Worm (Caenorhabditis elegans) whole organism, young adult: ENCODE results near the gene grl-21.

Source experiments
- F39B2.1 ChIP-seq: fragments of 200-800 bp; sonication (Bioruptor generic); IDR thresholded peaks from 2 replicates; pipeline ENCODE4 v1.3.6; 2022; ENCODE audit warnings: missing genetic modification reagents, missing genetic modification characterization, missing compliant biosample characterization
- F57A8.1 ChIP-seq: fragments of 200-800 bp; sonication (Bioruptor generic); optimal IDR thresholded peaks from 2 replicates; lab custom pipeline; 2018; ENCODE audit warnings: mild to moderate bottlenecking, missing genetic modification characterization, moderate library complexity, missing compliant biosample characterization
- K11D2.4 ChIP-seq: fragments of 200-800 bp; sonication (Bioruptor generic); IDR thresholded peaks from 2 replicates; pipeline ENCODE4 v1.3.6; 2022; ENCODE audit warnings: missing genetic modification reagents, missing genetic modification characterization, missing compliant biosample characterization
- T26A5.8 ChIP-seq: sonication (generic microtip); optimal IDR thresholded peaks from 2 replicates; lab custom pipeline; 2016; ENCODE audit warnings: missing genetic modification characterization, missing compliant biosample characterization
- Y53F4B.3 ChIP-seq: fragments of 200-800 bp; sonication (Bioruptor generic); IDR thresholded peaks from 2 replicates; pipeline ENCODE4 v1.3.6; 2022; ENCODE audit warnings: missing genetic modification reagents, missing genetic modification characterization, missing compliant biosample characterization
- Y53G8AR.9 ChIP-seq: fragments of 200-800 bp; sonication (Bioruptor generic); conservative IDR thresholded peaks from 2 replicates; pipeline ENCODE4 v1.3.6; 2022; ENCODE audit warnings: missing genetic modification reagents, missing genetic modification characterization, missing compliant biosample characterization
- Y79H2A.3 ChIP-seq: fragments of 200-800 bp; sonication (Bioruptor generic); conservative IDR thresholded peaks from 2 replicates; pipeline ENCODE4 v1.3.6; 2022; ENCODE audit warnings: missing genetic modification reagents, missing genetic modification characterization, missing compliant biosample characterization
- ama-1 ChIP-seq, 3 experiments: fragments of 150-350 bp in 1 of 3; sonication (generic microtip) in 2 of 3; optimal IDR thresholded peaks; 2 replicates each; lab custom pipeline; 2014 to 2018; ENCODE audit warnings: missing biosample characterization in 2 of 3, missing genetic modification characterization in 2 of 3, missing genetic modification reagents in 2 of 3
- attf-6 ChIP-seq: fragments of 200-800 bp; sonication (Bioruptor generic); IDR thresholded peaks from 2 replicates; pipeline ENCODE4 v1.3.6; 2022; ENCODE audit warnings: missing genetic modification reagents, missing genetic modification characterization, missing compliant biosample characterization
- ccch-3 ChIP-seq: fragments of 200-800 bp; sonication (Bioruptor generic); optimal IDR thresholded peaks from 2 replicates; lab custom pipeline; 2018; ENCODE audit warnings: mild to moderate bottlenecking, missing genetic modification characterization, missing compliant biosample characterization
- ceh-91 ChIP-seq: fragments of 200-800 bp; sonication (Bioruptor generic); IDR thresholded peaks from 2 replicates; pipeline ENCODE4 v1.3.6; 2022; ENCODE audit warnings: missing genetic modification reagents, missing genetic modification characterization, missing compliant biosample characterization
- chd-7 ChIP-seq: sonication (generic microtip); optimal IDR thresholded peaks from 2 replicates; lab custom pipeline; 2016; ENCODE audit warnings: mild to moderate bottlenecking, missing genetic modification characterization, moderate library complexity, missing compliant biosample characterization
- die-1 ChIP-seq: sonication (generic microtip); optimal IDR thresholded peaks from 2 replicates; lab custom pipeline; 2016; ENCODE audit warnings: missing genotype, mild to moderate bottlenecking, missing genetic modification characterization, missing compliant biosample characterization
- dpl-1 ChIP-seq: fragments of 150-350 bp; optimal IDR thresholded peaks from 2 replicates; lab custom pipeline; 2014; ENCODE audit warnings: missing biosample characterization, missing genetic modification reagents, missing genetic modification characterization
- hlh-12 ChIP-seq: sonication (generic microtip); optimal IDR thresholded peaks from 2 replicates; lab custom pipeline; 2016; ENCODE audit warnings: missing genetic modification characterization, missing compliant biosample characterization
- hlh-26 ChIP-seq: fragments of 200-800 bp; sonication (Bioruptor generic); conservative IDR thresholded peaks from 2 replicates; pipeline ENCODE4 v1.3.6; 2022; ENCODE audit warnings: missing genetic modification reagents, missing genetic modification characterization, missing compliant biosample characterization
- hrde-1 ChIP-seq: sonication (generic microtip); optimal IDR thresholded peaks from 2 replicates; lab custom pipeline; 2016; ENCODE audit warnings: missing genetic modification characterization, mild to moderate bottlenecking, missing compliant biosample characterization, moderate library complexity, missing genotype, missing genetic modification reagents, borderline replicate concordance
- lin-40 ChIP-seq: sonication (generic microtip); optimal IDR thresholded peaks from 2 replicates; lab custom pipeline; 2016; ENCODE audit warnings: missing genetic modification characterization, mild to moderate bottlenecking, missing compliant biosample characterization, missing genotype, missing genetic modification reagents
- lin-54 ChIP-seq: fragments of 200-800 bp; sonication (Bioruptor generic); optimal IDR thresholded peaks from 2 replicates; lab custom pipeline; 2018; ENCODE audit warnings: mild to moderate bottlenecking, missing genetic modification characterization, missing compliant biosample characterization
- lir-1 ChIP-seq: fragments of 200-800 bp; sonication (Bioruptor generic); conservative IDR thresholded peaks from 2 replicates; pipeline ENCODE4 v1.3.6; 2022; ENCODE audit warnings: missing genetic modification reagents, missing genetic modification characterization, missing compliant biosample characterization
- madf-3 ChIP-seq: fragments of 200-800 bp; sonication (Bioruptor generic); IDR thresholded peaks from 2 replicates; pipeline ENCODE4 v1.3.6; 2022; ENCODE audit warnings: missing genetic modification reagents, missing genetic modification characterization, missing compliant biosample characterization
- madf-6 ChIP-seq: fragments of 200-800 bp; sonication (Bioruptor generic); IDR thresholded peaks from 2 replicates; pipeline ENCODE4 v1.3.6; 2022; ENCODE audit warnings: missing genetic modification reagents, missing genetic modification characterization, missing compliant biosample characterization
- madf-8 ChIP-seq: fragments of 200-800 bp; sonication (Bioruptor generic); conservative IDR thresholded peaks from 2 replicates; pipeline ENCODE4 v1.3.6; 2022; ENCODE audit warnings: missing genetic modification reagents, missing genetic modification characterization, missing compliant biosample characterization
- mes-4 ChIP-seq: sonication (generic microtip); optimal IDR thresholded peaks from 2 replicates; lab custom pipeline; 2016; ENCODE audit warnings: missing genotype, missing genetic modification characterization, missing compliant biosample characterization
- nfyb-1 ChIP-seq: fragments of 200-800 bp; sonication (Bioruptor generic); IDR thresholded peaks from 2 replicates; pipeline ENCODE4 v1.3.6; 2022; ENCODE audit warnings: missing genetic modification reagents, missing genetic modification characterization, missing compliant biosample characterization
- nhr-27 ChIP-seq: fragments of 200-800 bp; sonication (Bioruptor generic); optimal IDR thresholded peaks from 2 replicates; lab custom pipeline; 2018; ENCODE audit warnings: mild to moderate bottlenecking, missing genetic modification characterization, moderate library complexity, missing compliant biosample characterization
- nhr-90 ChIP-seq: sonication (generic microtip); optimal IDR thresholded peaks from 2 replicates; lab custom pipeline; 2016; ENCODE audit warnings: missing genotype, mild to moderate bottlenecking, missing genetic modification characterization, missing compliant biosample characterization
- sdz-38 ChIP-seq: sonication (generic microtip); optimal IDR thresholded peaks from 2 replicates; lab custom pipeline; 2016; ENCODE audit warnings: missing genotype, missing genetic modification characterization, missing compliant biosample characterization
- snpc-1.1 ChIP-seq: sonication (generic microtip); optimal IDR thresholded peaks from 2 replicates; lab custom pipeline; 2017; ENCODE audit warnings: missing genetic modification characterization, mild to moderate bottlenecking, missing compliant biosample characterization, antibody characterized with exemption, moderate library complexity, missing genotype, missing genetic modification reagents; ENCODE audit not compliant: insufficient read depth
- snpc-3.4 ChIP-seq: sonication (generic microtip); optimal IDR thresholded peaks from 2 replicates; lab custom pipeline; 2017; ENCODE audit warnings: missing genetic modification characterization, mild to moderate bottlenecking, missing compliant biosample characterization, antibody characterized with exemption, moderate library complexity, missing genotype, missing genetic modification reagents
- unc-130 ChIP-seq: sonication (generic microtip); optimal IDR thresholded peaks from 2 replicates; lab custom pipeline; 2016; ENCODE audit warnings: missing genetic modification reagents, missing genetic modification characterization, missing compliant biosample characterization
- unc-62 ChIP-seq: fragments of 150-350 bp; optimal IDR thresholded peaks from 2 replicates; lab custom pipeline; 2014; ENCODE audit warnings: missing biosample characterization, missing genetic modification reagents, missing genetic modification characterization
- zfh-2 ChIP-seq: fragments of 200-800 bp; sonication (Bioruptor generic); conservative IDR thresholded peaks from 2 replicates; pipeline ENCODE4 v1.3.6; 2022; ENCODE audit warnings: missing genetic modification reagents, missing genetic modification characterization, missing compliant biosample characterization
- ztf-25 ChIP-seq: fragments of 200-800 bp; sonication (Bioruptor generic); IDR thresholded peaks from 2 replicates; pipeline ENCODE4 v1.3.6; 2022; ENCODE audit warnings: missing genetic modification reagents, missing genetic modification characterization, missing compliant biosample characterization
- ztf-28 ChIP-seq: fragments of 200-800 bp; sonication (Bioruptor generic); IDR thresholded peaks from 2 replicates; pipeline ENCODE4 v1.3.6; 2022; ENCODE audit warnings: missing genetic modification reagents, missing genetic modification characterization, missing compliant biosample characterization
- ztf-3 ChIP-seq: fragments of 200-800 bp; sonication (Bioruptor generic); optimal IDR thresholded peaks from 2 replicates; lab custom pipeline; 2018; ENCODE audit warnings: mild to moderate bottlenecking, missing genetic modification characterization, missing compliant biosample characterization

The grl-21 gene

DNA sequence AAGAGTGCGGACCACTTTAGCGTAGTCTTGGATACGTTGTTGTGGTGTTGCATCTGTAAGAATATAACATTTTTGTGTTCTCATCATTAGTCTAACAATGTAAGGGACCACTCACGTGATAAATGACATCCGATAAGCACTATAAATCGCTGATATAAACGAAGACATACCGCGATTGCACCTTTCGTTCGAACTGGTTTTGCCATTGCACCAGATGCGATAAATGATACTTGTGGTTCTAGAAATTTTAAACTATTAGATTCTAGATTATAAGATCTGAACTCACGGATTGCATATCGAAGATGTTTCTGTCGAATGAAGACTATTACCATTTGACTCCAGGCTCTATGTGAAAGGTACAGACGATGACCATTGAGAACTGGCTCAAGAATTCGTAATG lies 34.0 kb downstream of the grl-21 start:
- no peak for TF ChIP-seq ztf-28
- no peak for TF ChIP-seq hrde-1 (tag; lab: Kevin White, UChicago)
- TF ChIP-seq ccch-3: no peak
- TF ChIP-seq mes-4 (tag; lab: Kevin White, UChicago): no peak
- no peak for TF ChIP-seq unc-62
- TF ChIP-seq snpc-3.4 (tag; lab: Kevin White, UChicago): no peak
- TF ChIP-seq ztf-3 (GFP tag; lab: Kevin White, UChicago): no peak
- TF ChIP-seq hlh-12: no peak
- TF ChIP-seq unc-130: no peak
- TF ChIP-seq attf-6 (GFP tag; lab: Robert Waterston, UW): no peak
- no peak for TF ChIP-seq Y79H2A.3 (GFP tag; lab: Robert Waterston, UW)
- TF ChIP-seq zfh-2 (GFP tag; lab: Robert Waterston, UW): no peak
- no peak for TF ChIP-seq madf-6 (GFP tag; lab: Robert Waterston, UW)
- no peak for TF ChIP-seq lir-1
- no peak for TF ChIP-seq nhr-90 (tag; lab: Kevin White, UChicago)
- TF ChIP-seq ztf-25 (GFP tag; lab: Robert Waterston, UW): no peak
- no peak for TF ChIP-seq nfyb-1 (GFP tag; lab: Robert Waterston, UW)
- no peak for TF ChIP-seq F57A8.1 (GFP tag; lab: Kevin White, UChicago)
- TF ChIP-seq dpl-1: no peak
- no peak for TF ChIP-seq K11D2.4 (GFP tag; lab: Robert Waterston, UW)

DNA sequence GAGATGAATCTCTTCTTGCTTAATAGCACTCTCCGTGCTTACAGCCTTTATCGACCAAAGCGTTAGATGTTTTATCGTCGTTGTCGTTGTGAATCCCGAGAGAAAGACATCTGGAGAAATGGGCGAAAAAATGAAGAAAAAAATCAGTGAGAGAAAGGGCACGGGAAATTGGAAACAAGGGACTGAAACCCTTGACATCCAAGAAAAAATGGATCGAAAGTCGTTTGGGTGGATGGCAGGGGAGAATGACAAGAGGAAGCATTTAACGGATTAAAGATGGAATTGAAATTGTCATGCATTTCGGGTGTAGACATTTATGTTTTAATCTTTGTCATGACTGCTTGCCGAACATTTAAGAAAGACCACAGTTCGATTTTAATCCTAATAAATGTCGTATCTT lies 36.5 kb downstream of the grl-21 start, which contains the start of gene inpp-1:
TSS of gene inpp-1 (minus strand) at position 101 of the 400 bp plus-strand sequence.
- no peak for TF ChIP-seq madf-8 (GFP tag; lab: Robert Waterston, UW)
- TF ChIP-seq lin-40: no peak
- TF ChIP-seq nhr-27 (tag; lab: Kevin White, UChicago): no peak
- no peak for TF ChIP-seq hlh-12
- no peak for TF ChIP-seq F39B2.1 (GFP tag; lab: Robert Waterston, UW)
- TF ChIP-seq lir-1: no peak
- TF ChIP-seq snpc-1.1 (tag; lab: Kevin White, UChicago): no peak
- no peak for TF ChIP-seq ama-1 (optimal IDR thresholded peaks at IDR 0.05; lab: Kevin White, UChicago)
- no peak for TF ChIP-seq ama-1 (GFP tag; optimal IDR thresholded peaks at IDR 0.05; lab: Kevin White, UChicago)
- no peak for TF ChIP-seq hrde-1 (tag; lab: Kevin White, UChicago)
- no peak for TF ChIP-seq lin-54 (GFP tag; lab: Kevin White, UChicago)
- TF ChIP-seq die-1: no peak
- TF ChIP-seq ceh-91 (GFP tag; lab: Robert Waterston, UW): no peak

DNA sequence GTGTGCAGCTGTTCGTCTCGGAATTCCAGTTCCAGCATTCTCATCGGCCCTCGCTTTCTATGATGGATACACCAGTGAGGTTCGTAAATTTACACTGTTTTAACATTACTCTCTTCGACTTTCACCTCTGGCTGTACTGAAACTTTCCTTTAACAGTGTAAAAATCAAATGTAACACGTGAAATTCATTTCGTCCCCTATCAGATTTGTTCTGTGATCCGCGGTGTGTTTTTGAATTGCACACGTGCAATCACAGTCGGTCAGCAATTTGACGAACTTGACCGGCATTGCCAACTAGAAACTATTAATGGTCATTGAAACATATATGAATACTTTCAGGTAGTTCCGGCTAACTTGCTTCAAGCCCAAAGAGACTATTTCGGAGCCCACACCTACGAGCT lies 39.8 kb downstream of the grl-21 start:
- TF ChIP-seq madf-6 (GFP tag; lab: Robert Waterston, UW): peak; percentile 10; the same call in 1 of the 2 replicates
- no peak for TF ChIP-seq T26A5.8 (tag; lab: Kevin White, UChicago)
- no peak for TF ChIP-seq Y53F4B.3
- TF ChIP-seq madf-3: no peak
- TF ChIP-seq F57A8.1 (GFP tag; lab: Kevin White, UChicago): peak; percentile 27
- TF ChIP-seq, all 124 proteins: peak for 2

DNA sequence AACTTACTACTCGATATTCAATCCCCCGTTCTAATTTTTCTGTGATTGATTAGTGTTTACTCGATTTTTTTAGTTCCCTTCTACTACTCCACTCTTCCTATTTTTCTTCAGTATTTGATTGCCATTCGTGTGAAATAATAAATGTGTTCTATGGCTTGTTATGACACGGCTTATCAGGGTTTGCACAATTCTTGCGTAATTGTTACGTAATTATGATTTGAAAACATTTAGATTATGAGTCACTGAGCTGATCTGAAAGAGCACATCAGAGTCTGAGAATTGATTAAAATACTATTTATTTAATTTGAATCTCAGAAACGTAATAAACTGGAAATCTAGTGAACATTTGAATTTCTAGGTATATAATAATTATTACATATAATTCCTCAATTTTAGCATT lies 40.3 kb downstream of the grl-21 start:
- TF ChIP-seq sdz-38 (tag; lab: Kevin White, UChicago) (no peak), hlh-26 (no peak), Y53G8AR.9 (GFP tag; lab: Robert Waterston, UW) (no peak), chd-7 (tag; lab: Kevin White, UChicago) (no peak), madf-6 (GFP tag; lab: Robert Waterston, UW) (no peak)
